Worm (Caenorhabditis elegans): Measurements from ENCODE around the gene C42D4.19.
A peak's percentile ranks its signal among the peaks of the same experiment; 100 is the strongest.

Gene C42D4.19

DNA sequence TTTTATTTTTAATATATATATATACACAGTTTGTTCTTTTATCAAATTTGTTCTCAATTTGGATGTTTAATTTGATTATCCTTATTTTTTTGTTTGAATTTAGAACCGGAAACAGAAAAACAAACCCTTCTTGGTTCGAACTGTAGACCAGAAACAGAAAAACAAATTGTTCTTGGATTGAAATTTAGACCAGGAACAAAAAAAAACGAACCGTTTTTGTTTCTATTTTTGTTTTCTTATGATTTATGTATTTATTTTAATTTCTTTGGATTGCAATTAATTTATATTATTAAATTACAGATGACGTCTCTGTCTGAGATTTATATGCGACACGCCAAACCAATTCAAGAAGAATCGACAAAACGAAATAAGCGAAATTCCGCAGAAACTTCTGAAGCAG lies at the start of gene C42D4.19:
Gene C42D4.19, plus strand, starts transcription at position 301 of the 400 bp plus-strand sequence.
- TF ChIP-seq blmp-1 (tag; optimal IDR thresholded peaks at IDR 0.05; ENCODE audit: insufficient read depth) (no peak), nhr-11 (tag; optimal IDR thresholded peaks at IDR 0.05) (no peak), zag-1 (tag; optimal IDR thresholded peaks at IDR 0.05) (no peak), skn-1 (tag; optimal IDR thresholded peaks at IDR 0.05) (no peak), unc-55 (GFP tag; optimal IDR thresholded peaks at IDR 0.05) (no peak), nhr-23 (tag; optimal IDR thresholded peaks at IDR 0.05) (no peak), nhr-25 (tag; optimal IDR thresholded peaks at IDR 0.05) (no peak), ztf-11 (tag; optimal IDR thresholded peaks at IDR 0.05) (no peak)

- TF ChIP-seq nhr-237 (tag; optimal IDR thresholded peaks at IDR 0.05) (no peak), ceh-16 (tag; optimal IDR thresholded peaks at IDR 0.05) (no peak), sma-9 (GFP tag; optimal IDR thresholded peaks at IDR 0.05) (peak; percentile 44), sma-9 (tag; optimal IDR thresholded peaks at IDR 0.05) (no peak), nhr-6 (tag; optimal IDR thresholded peaks at IDR 0.05) (no peak), ZK546.5 (tag; optimal IDR thresholded peaks at IDR 0.05) (no peak), lsy-2 (tag; optimal IDR thresholded peaks at IDR 0.05) (peak in 1 of 2 experiments; percentile 23), elt-3 (tag; optimal IDR thresholded peaks at IDR 0.05) (no peak), skn-1 (tag; optimal IDR thresholded peaks at IDR 0.05) (no peak), ztf-1 (GFP tag; conservative IDR thresholded peaks at IDR 0.05) (no peak), snpc-4 (tag; optimal IDR thresholded peaks at IDR 0.05) (no peak), lin-13 (GFP tag; optimal IDR thresholded peaks at IDR 0.05) (no peak), nhr-10 (tag; optimal IDR thresholded peaks at IDR 0.05) (no peak), nhr-12 (tag; optimal IDR thresholded peaks at IDR 0.05) (no peak), mdl-1 (tag; optimal IDR thresholded peaks at IDR 0.05) (no peak), gmeb-1 (tag; optimal IDR thresholded peaks at IDR 0.05) (no peak), blmp-1 (tag; optimal IDR thresholded peaks at IDR 0.05; ENCODE audit: insufficient read depth) (peak; percentile 43), F13H6.1 (tag; optimal IDR thresholded peaks at IDR 0.05) (no peak), mbf-1 (tag; optimal IDR thresholded peaks at IDR 0.05) (no peak), Y55F3AM.14 (GFP tag; optimal IDR thresholded peaks at IDR 0.05) (no peak), ztf-11 (tag; optimal IDR thresholded peaks at IDR 0.05) (no peak), ama-1 (optimal IDR thresholded peaks at IDR 0.05) (no peak), nhr-25 (tag; optimal IDR thresholded peaks at IDR 0.05) (peak; percentile 72), sma-3 (GFP tag; optimal IDR thresholded peaks at IDR 0.05) (peak; percentile 74), unc-39 (tag; optimal IDR thresholded peaks at IDR 0.05) (no peak), crh-2 (tag; optimal IDR thresholded peaks at IDR 0.05) (no peak), lin-11 (tag; optimal IDR thresholded peaks at IDR 0.05) (no peak), nhr-129 (tag; optimal IDR thresholded peaks at IDR 0.05) (peak; percentile 37), ceh-82 (tag; optimal IDR thresholded peaks at IDR 0.05) (no peak), elt-1 (tag; optimal IDR thresholded peaks at IDR 0.05) (no peak), fos-1 (tag; optimal IDR thresholded peaks at IDR 0.05) (no peak), zag-1 (tag; optimal IDR thresholded peaks at IDR 0.05) (no peak), unc-62 (GFP tag; optimal IDR thresholded peaks at IDR 0.05) (no peak), dmd-4 (tag; optimal IDR thresholded peaks at IDR 0.05) (no peak), nhr-11 (tag; optimal IDR thresholded peaks at IDR 0.05) (no peak), mab-5 (tag; optimal IDR thresholded peaks at IDR 0.05) (no peak), nhr-21 (tag; optimal IDR thresholded peaks at IDR 0.05) (peak; percentile 53), R02D3.7 (tag; optimal IDR thresholded peaks at IDR 0.05) (no peak), lin-39 (tag; optimal IDR thresholded peaks at IDR 0.05) (no peak), nhr-23 (tag; optimal IDR thresholded peaks at IDR 0.05) (no peak), ztf-4 (tag; optimal IDR thresholded peaks at IDR 0.05) (no peak), alr-1 (tag; optimal IDR thresholded peaks at IDR 0.05) (no peak), nhr-77 (tag; optimal IDR thresholded peaks at IDR 0.05) (no peak), egl-27 (tag; optimal IDR thresholded peaks at IDR 0.05) (no peak), peb-1 (tag; optimal IDR thresholded peaks at IDR 0.05) (no peak), sem-4 (tag; optimal IDR thresholded peaks at IDR 0.05) (no peak), unc-55 (GFP tag; optimal IDR thresholded peaks at IDR 0.05) (no peak), C34F6.9 (tag; optimal IDR thresholded peaks at IDR 0.05) (no peak), aly-2 (tag; optimal IDR thresholded peaks at IDR 0.05) (no peak)
These were observed 43.7 kb upstream of the C42D4.19 start, which contains the start of gene grsp-3 for ce11 chrIV:7131780-7132179. TSS of gene grsp-3 (minus strand) at chrIV:7131928.
